Fruit fly (Drosophila melanogaster) whole organism, embryonic: Measurements from ENCODE around the gene Gr93a.

Experiments used
- Asciz ChIP-seq: fragments of 200-800 bp; sonication (Bioruptor generic); optimal IDR thresholded peaks from 2 replicates; lab custom pipeline; 2017; ENCODE audit warnings: missing biosample characterization, mild to moderate bottlenecking, missing genetic modification characterization, missing genetic modification reagents
- Atf3 ChIP-seq: fragments of 200-800 bp; sonication (Bioruptor generic); optimal IDR thresholded peaks from 3 replicates; lab custom pipeline; 2016; ENCODE audit warnings: missing biosample characterization, missing genetic modification characterization
- C15 ChIP-seq: fragments of 200-800 bp; sonication (Bioruptor generic); IDR thresholded peaks from 3 replicates; pipeline ENCODE4 v1.3.6; 2022; ENCODE audit warnings: missing biosample characterization, missing genetic modification characterization
- CG13894 ChIP-seq: fragments of 200-800 bp; sonication (Bioruptor generic); optimal IDR thresholded peaks from 3 replicates; lab custom pipeline; 2018; ENCODE audit warnings: missing biosample characterization, mild to moderate bottlenecking, missing genetic modification characterization, moderate library complexity
- CG16815 ChIP-seq: fragments of 200-800 bp; sonication (Bioruptor generic); optimal IDR thresholded peaks from 3 replicates; lab custom pipeline; 2017; ENCODE audit warnings: missing biosample characterization, mild to moderate bottlenecking, missing genetic modification characterization
- CG17829 ChIP-seq: fragments of 200-800 bp; optimal IDR thresholded peaks from 2 replicates; lab custom pipeline; 2019; ENCODE audit warnings: missing biosample characterization, mild to moderate bottlenecking, missing genetic modification characterization, moderate library complexity
- CG1832 ChIP-seq: fragments of 200-800 bp; sonication (Bioruptor generic); optimal IDR thresholded peaks from 2 replicates; lab custom pipeline; 2017; ENCODE audit warnings: missing biosample characterization, mild to moderate bottlenecking, missing genetic modification characterization, inconsistent platforms
- CG3995 ChIP-seq: fragments of 200-800 bp; sonication (Bioruptor generic); optimal IDR thresholded peaks from 3 replicates; lab custom pipeline; 2016; ENCODE audit warnings: missing biosample characterization, missing genetic modification characterization
- CG43689 ChIP-seq: fragments of 200-800 bp; sonication (Bioruptor generic); IDR thresholded peaks from 2 replicates; pipeline ENCODE4 v1.3.6; 2022; ENCODE audit warnings: missing biosample characterization, missing genetic modification characterization
- CG6254 ChIP-seq: fragments of 200-800 bp; sonication (Bioruptor generic); optimal IDR thresholded peaks from 3 replicates; lab custom pipeline; 2017; ENCODE audit warnings: mild to moderate bottlenecking, missing biosample characterization, missing genetic modification reagents, missing genetic modification characterization
- CG6689 ChIP-seq: fragments of 200-800 bp; sonication (Bioruptor generic); IDR thresholded peaks from 2 replicates; pipeline ENCODE4 v1.3.6; 2022; ENCODE audit warnings: missing biosample characterization, missing genetic modification characterization
- CG6791 ChIP-seq: fragments of 200-800 bp; sonication (Bioruptor generic); IDR thresholded peaks from 3 replicates; pipeline ENCODE4 v1.3.6; 2022; ENCODE audit warnings: missing biosample characterization, missing genetic modification characterization; ENCODE audit not compliant: partially characterized antibody
- CG8765 ChIP-seq: fragments of 200-800 bp; sonication (Bioruptor generic); IDR thresholded peaks from 2 replicates; pipeline ENCODE4 v1.3.6; 2022; ENCODE audit warnings: missing biosample characterization, missing genetic modification characterization
- CG8944 ChIP-seq: fragments of 200-800 bp; sonication (Bioruptor generic); optimal IDR thresholded peaks from 3 replicates; lab custom pipeline; 2016; ENCODE audit warnings: missing biosample characterization, missing genetic modification characterization
- Doc3 ChIP-seq: fragments of 200-800 bp; sonication (Bioruptor generic); IDR thresholded peaks from 3 replicates; pipeline ENCODE4 v1.3.6; 2022; ENCODE audit warnings: missing biosample characterization, missing genetic modification characterization; ENCODE audit not compliant: partially characterized antibody
- Ets65A ChIP-seq: fragments of 200-800 bp; sonication (Bioruptor generic); peaks from one replicate; lab custom pipeline; 2016; ENCODE audit warnings: missing biosample characterization, missing genetic modification characterization
- H2.0 ChIP-seq: fragments of 200-800 bp; sonication (Bioruptor generic); IDR thresholded peaks from 2 replicates; pipeline ENCODE4 v1.3.6; 2022; ENCODE audit warnings: missing biosample characterization, missing genetic modification characterization
- HLH4C ChIP-seq: fragments of 200-800 bp; sonication (Bioruptor generic); IDR thresholded peaks from 3 replicates; pipeline ENCODE4 v1.3.6; 2022; ENCODE audit warnings: missing biosample characterization, missing genetic modification characterization; ENCODE audit not compliant: partially characterized antibody
- Max ChIP-seq: fragments of 200-800 bp; sonication (Bioruptor generic); optimal IDR thresholded peaks from 2 replicates; lab custom pipeline; 2016; ENCODE audit warnings: missing biosample characterization, mild to moderate bottlenecking, missing genetic modification characterization
- Med ChIP-seq: fragments of 200-800 bp; sonication (Bioruptor generic); peaks from one replicate; lab custom pipeline; 2016; ENCODE audit warnings: missing biosample characterization, missing genetic modification characterization, mild to moderate bottlenecking, inconsistent platforms, moderate library complexity
- NK7.1 ChIP-seq: fragments of 200-800 bp; sonication (Bioruptor generic); optimal IDR thresholded peaks from 3 replicates; lab custom pipeline; 2016; ENCODE audit warnings: missing biosample characterization, missing genetic modification characterization
- NfI ChIP-seq: fragments of 200-800 bp; sonication (Bioruptor generic); optimal IDR thresholded peaks from 3 replicates; lab custom pipeline; 2018; ENCODE audit warnings: missing biosample characterization, mild to moderate bottlenecking, missing genetic modification characterization, moderate library complexity
- Pdp1 ChIP-seq, 2 experiments: fragments of 200-800 bp; sonication (Bioruptor generic); optimal IDR thresholded peaks; 3 replicates each; lab custom pipeline; 2016; ENCODE audit warnings: missing biosample characterization in 2 of 2, missing genetic modification characterization in 2 of 2, mild to moderate bottlenecking in 1 of 2, moderate library complexity in 1 of 2
- Sry-β ChIP-seq: fragments of 200-800 bp; sonication (Bioruptor generic); optimal IDR thresholded peaks from 2 replicates; lab custom pipeline; 2018; ENCODE audit warnings: missing biosample characterization, mild to moderate bottlenecking, missing genetic modification characterization, moderate library complexity
- Trl ChIP-seq, 3 experiments: fragments of >200 bp in 2 of 3; fragments of 200-800 bp in 1 of 3; sonication (Bioruptor generic) in 1 of 3; optimal IDR thresholded peaks; 2 replicates in 1 of 3; 3 replicates in 2 of 3; lab custom pipeline; 2016 to 2017; ENCODE audit warnings: missing biosample characterization in 1 of 3, missing genetic modification characterization in 1 of 3
- Xrp1 ChIP-seq: fragments of 200-800 bp; sonication (Bioruptor generic); IDR thresholded peaks from 2 replicates; pipeline ENCODE4 v1.3.6; 2022; ENCODE audit warnings: missing biosample characterization, missing genetic modification characterization
- btn ChIP-seq: fragments of 200-800 bp; sonication (Bioruptor generic); optimal IDR thresholded peaks from 2 replicates; lab custom pipeline; 2016; ENCODE audit warnings: missing biosample characterization, missing genetic modification characterization
- crol ChIP-seq: fragments of 200-800 bp; sonication (Bioruptor generic); IDR thresholded peaks from 2 replicates; pipeline ENCODE4 v1.3.6; 2022; ENCODE audit warnings: missing biosample characterization, missing genetic modification characterization
- cwo ChIP-seq: fragments of 200-800 bp; sonication (Bioruptor generic); optimal IDR thresholded peaks from 3 replicates; lab custom pipeline; 2017; ENCODE audit warnings: missing biosample characterization, missing genetic modification characterization, mild to moderate bottlenecking, moderate library complexity, missing genetic modification reagents
- eve ChIP-seq, 2 experiments: fragments of >200 bp; optimal IDR thresholded peaks; 2 replicates each; lab custom pipeline; 2017; ENCODE audit warnings: missing biosample characterization in 2 of 2, missing genetic modification characterization in 2 of 2
- exex ChIP-seq: fragments of 200-800 bp; sonication (Bioruptor generic); optimal IDR thresholded peaks from 4 replicates; lab custom pipeline; 2018; ENCODE audit warnings: missing biosample characterization, mild to moderate bottlenecking, missing genetic modification characterization, moderate library complexity
- gem ChIP-seq: fragments of 200-800 bp; sonication (Bioruptor generic); optimal IDR thresholded peaks from 2 replicates; lab custom pipeline; 2019; ENCODE audit warnings: missing biosample characterization, mild to moderate bottlenecking, missing genetic modification characterization, moderate library complexity
- grn ChIP-seq: fragments of 200-800 bp; sonication (Bioruptor generic); optimal IDR thresholded peaks from 3 replicates; lab custom pipeline; 2017; ENCODE audit warnings: missing biosample characterization, missing genetic modification characterization
- gsb ChIP-seq: fragments of 200-800 bp; sonication (Bioruptor generic); IDR thresholded peaks from 2 replicates; pipeline ENCODE4 v1.3.6; 2022; ENCODE audit warnings: missing biosample characterization, missing genetic modification characterization
- ind ChIP-seq: fragments of 200-800 bp; sonication (Bioruptor generic); optimal IDR thresholded peaks from 3 replicates; lab custom pipeline; 2016; ENCODE audit warnings: missing biosample characterization, missing genetic modification characterization
- jing ChIP-seq: fragments of 200-800 bp; sonication (Bioruptor generic); optimal IDR thresholded peaks from 2 replicates; lab custom pipeline; 2018; ENCODE audit warnings: missing biosample characterization, mild to moderate bottlenecking, missing genetic modification characterization
- kah ChIP-seq: fragments of 200-800 bp; sonication (Bioruptor generic); optimal IDR thresholded peaks from 2 replicates; lab custom pipeline; 2018; ENCODE audit warnings: missing biosample characterization, mild to moderate bottlenecking, missing genetic modification characterization
- mirr ChIP-seq: fragments of 200-800 bp; sonication (Bioruptor generic); optimal IDR thresholded peaks from 3 replicates; lab custom pipeline; 2018; ENCODE audit warnings: missing biosample characterization, mild to moderate bottlenecking, missing genetic modification characterization
- pfk ChIP-seq: fragments of 200-800 bp; sonication (Bioruptor generic); optimal IDR thresholded peaks from 2 replicates; lab custom pipeline; 2018; ENCODE audit warnings: missing biosample characterization, mild to moderate bottlenecking, missing genetic modification characterization, moderate library complexity
- pita ChIP-seq: fragments of 200-800 bp; sonication (Bioruptor generic); optimal IDR thresholded peaks from 2 replicates; lab custom pipeline; 2017; ENCODE audit warnings: missing biosample characterization, mild to moderate bottlenecking, missing genetic modification characterization
- sens-2 ChIP-seq: fragments of 200-800 bp; sonication (Bioruptor generic); IDR thresholded peaks from 2 replicates; pipeline ENCODE4 v1.3.6; 2022; ENCODE audit warnings: missing biosample characterization, missing genetic modification characterization
- sqz ChIP-seq: fragments of 200-800 bp; sonication (Bioruptor generic); optimal IDR thresholded peaks from 3 replicates; lab custom pipeline; 2018; ENCODE audit warnings: missing biosample characterization, mild to moderate bottlenecking, missing genetic modification characterization
- sug ChIP-seq: fragments of 200-800 bp; optimal IDR thresholded peaks from 2 replicates; lab custom pipeline; 2019; ENCODE audit warnings: missing biosample characterization, mild to moderate bottlenecking, missing genetic modification characterization, moderate library complexity
- tll ChIP-seq, 2 experiments: fragments of 200-800 bp in 1 of 2; fragments of >200 bp in 1 of 2; sonication (Bioruptor generic) in 1 of 2; optimal IDR thresholded peaks; 2 replicates each; lab custom pipeline; 2017 to 2019; ENCODE audit warnings: missing biosample characterization in 2 of 2, missing genetic modification characterization in 2 of 2, mild to moderate bottlenecking in 1 of 2, moderate library complexity in 1 of 2
- vvl ChIP-seq: fragments of 200-800 bp; sonication (Bioruptor generic); IDR thresholded peaks from 2 replicates; pipeline ENCODE4 v1.3.6; 2022; ENCODE audit warnings: missing biosample characterization, missing genetic modification characterization
- wor ChIP-seq: fragments of 200-800 bp; sonication (Bioruptor generic); IDR thresholded peaks from 2 replicates; pipeline ENCODE4 v1.3.6; 2022; ENCODE audit warnings: missing biosample characterization, missing genetic modification characterization

The Gr93a gene

DNA sequence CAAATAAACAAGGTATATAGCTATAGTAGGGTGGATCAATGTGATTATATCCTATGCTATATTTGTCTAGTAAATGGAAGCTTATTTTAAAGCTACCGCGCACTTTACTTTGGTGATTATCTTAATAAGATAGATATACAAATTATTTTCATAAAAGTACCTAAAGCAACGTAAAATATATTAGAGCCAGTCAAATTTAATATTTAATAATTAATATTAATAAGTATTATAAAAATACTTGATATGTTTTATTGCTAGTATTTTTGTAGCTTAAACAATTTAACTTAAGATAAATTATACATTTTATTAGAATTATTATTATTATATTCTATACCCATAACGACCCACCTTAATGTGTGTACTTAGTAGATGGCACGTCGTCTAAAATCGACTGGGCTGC lies 7.3 kb downstream of the Gr93a start (continued):
- TF ChIP-seq pita (GFP tag; lab: Kevin White, UChicago): no peak
- no peak for TF ChIP-seq CG8944
- TF ChIP-seq btn (GFP tag; lab: Kevin White, UChicago): no peak
- TF ChIP-seq CG43689 (GFP tag; lab: Robert Waterston, UW): no peak
- no peak for TF ChIP-seq Trl (optimal IDR thresholded peaks at IDR 0.05; lab: Kevin White, UChicago)
- TF ChIP-seq Trl (GFP tag; optimal IDR thresholded peaks at IDR 0.05; lab: Kevin White, UChicago): no peak
- TF ChIP-seq pfk (GFP tag; lab: Kevin White, UChicago): no peak

DNA sequence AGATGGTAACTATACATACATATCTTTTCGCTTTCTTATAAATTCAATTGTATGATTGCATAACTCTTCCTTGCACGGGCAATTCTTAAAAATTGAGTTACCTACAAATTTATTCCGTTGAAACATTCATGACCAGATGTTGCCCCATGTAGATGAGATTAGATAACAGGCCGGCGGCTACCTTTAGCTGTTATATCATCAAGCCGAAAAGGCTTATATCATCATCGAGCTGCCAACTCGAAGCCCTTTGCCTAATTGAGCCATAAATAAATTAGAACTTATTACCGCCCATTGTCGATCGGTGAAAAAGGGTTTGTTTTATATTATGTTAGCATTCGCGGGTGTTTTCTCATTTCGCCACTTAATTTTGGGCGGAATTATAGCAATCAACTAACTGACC lies 8.1 kb downstream of the Gr93a start:
- TF ChIP-seq Med (GFP tag; lab: Kevin White, UChicago): peak; percentile 46
- no peak for TF ChIP-seq tll (GFP tag; optimal IDR thresholded peaks at IDR 0.05; lab: Kevin White, UChicago)
- peak in 1 of 2 experiments; percentile 46 for TF ChIP-seq eve (GFP tag; optimal IDR thresholded peaks at IDR 0.05; lab: Kevin White, UChicago)
- TF ChIP-seq CG8765: no peak
- peak; percentile 56 for TF ChIP-seq exex (tag; lab: Kevin White, UChicago)
- TF ChIP-seq jing (GFP tag; lab: Kevin White, UChicago): no peak
- TF ChIP-seq Max (GFP tag; lab: Kevin White, UChicago): no peak
- no peak for TF ChIP-seq NK7.1 (GFP tag; lab: Kevin White, UChicago)
- peak; percentile 58 for TF ChIP-seq sug
- peak; percentile 83 for TF ChIP-seq grn (GFP tag; lab: Kevin White, UChicago)
- TF ChIP-seq Pdp1 (GFP tag; optimal IDR thresholded peaks at IDR 0.05; lab: Kevin White, UChicago): peak in 1 of 2 experiments; percentile 98
- TF ChIP-seq CG13894: no peak
- TF ChIP-seq gsb (GFP tag; lab: Robert Waterston, UW): no peak
- peak; percentile 12 for TF ChIP-seq mirr

DNA sequence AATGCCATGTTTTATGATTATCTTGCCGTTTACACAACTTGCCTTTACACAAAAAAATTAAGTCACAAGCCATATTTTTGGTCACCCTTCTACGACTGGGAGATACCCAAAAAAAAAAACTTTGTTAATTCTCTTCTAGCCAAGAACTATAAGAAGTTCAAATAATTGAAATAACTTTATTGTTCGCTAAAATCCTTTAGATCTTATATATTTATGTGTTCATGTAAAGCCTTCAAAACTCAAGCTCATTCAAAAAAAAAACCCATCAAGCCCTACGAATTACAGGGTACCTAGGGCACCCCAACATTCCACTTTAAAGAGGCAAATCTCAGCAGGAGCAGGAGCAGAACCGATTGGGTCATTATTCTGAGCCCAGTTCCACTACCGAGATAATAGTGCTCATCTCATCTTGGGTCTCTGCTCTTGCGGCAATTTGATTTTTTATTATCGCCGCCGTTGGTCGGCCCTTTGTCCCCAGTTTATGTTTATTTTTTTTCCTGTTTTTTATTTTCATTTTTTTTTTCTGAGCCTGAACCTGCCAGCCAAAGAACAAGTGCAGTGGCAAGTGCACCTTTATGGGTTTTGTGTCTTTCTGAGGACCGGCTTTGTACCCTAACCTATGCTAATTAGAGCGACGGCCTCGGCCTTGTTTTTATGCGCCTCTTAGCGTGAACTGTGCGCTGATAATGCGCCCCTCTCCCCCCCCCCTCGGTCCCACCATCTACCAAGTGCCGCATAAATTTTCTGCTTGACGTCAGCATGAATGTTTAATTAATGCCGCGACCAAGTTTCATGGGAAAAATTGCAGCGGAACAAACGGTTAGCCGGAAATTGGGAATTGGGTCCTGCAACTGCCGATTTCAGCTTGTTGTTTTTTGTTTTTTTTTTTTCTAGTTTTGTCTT lies 9.4 kb downstream of the Gr93a start:
- TF ChIP-seq cwo (no peak), Atf3 (GFP tag; lab: Kevin White, UChicago) (no peak), CG6254 (no peak), Asciz (no peak), Doc3 (no peak), CG6791 (no peak), wor (no peak), CG3995 (GFP tag; lab: Kevin White, UChicago) (no peak), CG16815 (GFP tag; lab: Kevin White, UChicago) (no peak), H2.0 (GFP tag; lab: Robert Waterston, UW) (no peak), CG1832 (GFP tag; lab: Kevin White, UChicago) (no peak), NfI (GFP tag; lab: Kevin White, UChicago) (no peak), ind (GFP tag; lab: Kevin White, UChicago) (no peak), sqz (peak; percentile 47), HLH4C (GFP tag; lab: Robert Waterston, UW) (no peak), Xrp1 (GFP tag; lab: Robert Waterston, UW) (peak; percentile 23; the same call in 1 of the 2 replicates), gem (tag; lab: Kevin White, UChicago) (peak; percentile 14), vvl (GFP tag; lab: Robert Waterston, UW) (peak; percentile 86), kah (GFP tag; lab: Kevin White, UChicago) (no peak), Sry-β (GFP tag; lab: Kevin White, UChicago) (no peak), C15 (GFP tag; lab: Robert Waterston, UW) (no peak), CG6689 (no peak), CG17829 (tag; lab: Kevin White, UChicago) (no peak), crol (GFP tag; lab: Robert Waterston, UW) (peak; percentile 86), sens-2 (no peak), Ets65A (GFP tag; lab: Kevin White, UChicago) (peak; percentile 23)
